Fruit fly (Drosophila melanogaster): ENCODE measurements around the gene GstO3.

The GstO3 gene

DNA sequence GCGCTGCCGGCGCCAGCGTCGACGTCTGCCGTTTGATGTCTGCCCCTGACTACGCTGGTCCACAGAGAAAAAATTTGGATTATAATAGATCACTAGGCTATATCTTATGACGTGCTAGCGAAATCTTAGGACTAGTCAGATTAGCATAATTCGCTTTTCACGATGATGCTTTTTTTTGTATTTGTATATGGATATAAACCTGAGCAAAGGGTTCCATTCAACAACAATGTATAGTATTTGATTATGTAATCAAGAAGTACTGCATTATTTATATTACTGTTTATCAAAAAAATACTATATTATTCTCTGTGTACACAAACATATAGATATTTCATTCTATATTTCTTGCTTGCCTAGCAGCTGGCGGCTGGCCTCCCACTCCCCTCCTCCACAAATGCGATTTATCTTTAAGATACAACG is 28.4 kb downstream of the GstO3 start:
- TF ChIP-seq dac (GFP tag; optimal IDR thresholded peaks at IDR 0.05) (peak; percentile 46), CG15336 (GFP tag; IDR thresholded peaks at IDR 0.05) (peak; percentile 80), dsx (GFP tag; optimal IDR thresholded peaks at IDR 0.05; ENCODE audit: poor library complexity, severe bottlenecking) (peak; percentile 19), Hr39 (GFP tag; optimal IDR thresholded peaks at IDR 0.05) (peak; percentile 15), Hr4 (GFP tag; optimal IDR thresholded peaks at IDR 0.05) (peak; percentile 80), Sox102F (GFP tag; optimal IDR thresholded peaks at IDR 0.05) (no peak), CG6276 (GFP tag; optimal IDR thresholded peaks at IDR 0.05) (peak; percentile 43), fd59A (GFP tag; optimal IDR thresholded peaks at IDR 0.05) (peak; percentile 29), Hr38 (GFP tag; optimal IDR thresholded peaks at IDR 0.05) (no peak), CG10631 (GFP tag; optimal IDR thresholded peaks at IDR 0.05) (peak; percentile 63), eg (GFP tag; IDR thresholded peaks at IDR 0.05) (peak; percentile 81), CG9139 (GFP tag; optimal IDR thresholded peaks at IDR 0.05) (no peak), Lpt (GFP tag; optimal IDR thresholded peaks at IDR 0.05) (peak; percentile 55), ss (GFP tag; optimal IDR thresholded peaks at IDR 0.05) (peak in 1 of 2 experiments; percentile 12), Gug (GFP tag; IDR thresholded peaks at IDR 0.05) (peak; percentile 67), acj6 (GFP tag; optimal IDR thresholded peaks at IDR 0.05) (peak; percentile 42), Eip75B (GFP tag; optimal IDR thresholded peaks at IDR 0.05) (peak; percentile 38), Ets21C (GFP tag; optimal IDR thresholded peaks at IDR 0.05) (no peak), CG6854 (GFP tag; optimal IDR thresholded peaks at IDR 0.05) (no peak), Sox14 (GFP tag; optimal IDR thresholded peaks at IDR 0.05) (peak; percentile 33), CG10669 (GFP tag; optimal IDR thresholded peaks at IDR 0.05) (peak; percentile 45), Smox (GFP tag; optimal IDR thresholded peaks at IDR 0.05) (no peak), CG8319 (GFP tag; optimal IDR thresholded peaks at IDR 0.05) (no peak), salr (GFP tag; optimal IDR thresholded peaks at IDR 0.05) (peak in 1 of 2 experiments; percentile 44), lz (GFP tag; optimal IDR thresholded peaks at IDR 0.05) (peak; percentile 12), Sox15 (GFP tag; optimal IDR thresholded peaks at IDR 0.05) (peak; percentile 17), Blimp-1 (GFP tag; optimal IDR thresholded peaks at IDR 0.05) (no peak), CG34406 (GFP tag; optimal IDR thresholded peaks at IDR 0.05) (no peak), vri (GFP tag; optimal IDR thresholded peaks at IDR 0.05) (peak; percentile 12), svp (GFP tag) (no peak), net (GFP tag; optimal IDR thresholded peaks at IDR 0.05) (peak; percentile 59), spab (GFP tag; optimal IDR thresholded peaks at IDR 0.05) (peak; percentile 3), CG4318 (GFP tag; optimal IDR thresholded peaks at IDR 0.05) (peak; percentile 61), Eip93F (GFP tag; optimal IDR thresholded peaks at IDR 0.05) (no peak), CG3032 (tag; optimal IDR thresholded peaks at IDR 0.05) (peak; percentile 43), CG11902 (GFP tag; optimal IDR thresholded peaks at IDR 0.05) (no peak), CG7368 (GFP tag; optimal IDR thresholded peaks at IDR 0.05) (no peak), CG16779 (tag; optimal IDR thresholded peaks at IDR 0.05) (no peak), CG31627 (GFP tag; optimal IDR thresholded peaks at IDR 0.05) (peak; percentile 28), Met (GFP tag; optimal IDR thresholded peaks at IDR 0.05) (peak; percentile 35), cyc (GFP tag; optimal IDR thresholded peaks at IDR 0.05) (peak; percentile 0), CG6792 (GFP tag; optimal IDR thresholded peaks at IDR 0.05) (peak; percentile 34), CG6163 (GFP tag; IDR thresholded peaks at IDR 0.05) (peak; percentile 60; the same call in 2 of the 3 replicates), fkh (GFP tag; optimal IDR thresholded peaks at IDR 0.05) (peak; percentile 85), CG8119 (GFP tag; IDR thresholded peaks at IDR 0.05) (peak; percentile 76), CG8632 (GFP tag; optimal IDR thresholded peaks at IDR 0.05) (no peak), CG11762 (GFP tag; optimal IDR thresholded peaks at IDR 0.05; ENCODE audit: insufficient read depth) (peak; percentile 36), CG6808 (GFP tag; optimal IDR thresholded peaks at IDR 0.05) (peak; percentile 24), CG11294 (GFP tag; IDR thresholded peaks at IDR 0.05) (peak; percentile 71; the same call in 1 of the 2 replicates), pdm3 (GFP tag; optimal IDR thresholded peaks at IDR 0.05) (peak; percentile 53), CG32006 (GFP tag; optimal IDR thresholded peaks at IDR 0.05) (peak; percentile 82), topi (GFP tag; optimal IDR thresholded peaks at IDR 0.05) (peak; percentile 3)

All from whole organism, prepupa.